Worm (Caenorhabditis elegans): ENCODE data around the gene srh-308.

- no peak for TF ChIP-seq W03F9.2 (tag; optimal IDR thresholded peaks at IDR 0.05)
- TF ChIP-seq him-1 (tag; optimal IDR thresholded peaks at IDR 0.05) = no peak
These were observed 10.0 kb upstream of the srh-308 start, which contains the start of gene T08G5.3 for ce11 chrV:14027384-14027783.
